Fruit fly (Drosophila melanogaster) Kc167 (cell line): Measurements from ENCODE around the gene Odj.

ENCODE experiments used
- Sin3A ChIP-seq: fragments of >200 bp; optimal IDR thresholded peaks from 2 replicates; lab custom pipeline; 2018; ENCODE audit warnings: missing external identifiers
- insv ChIP-seq: fragments of >200 bp; optimal IDR thresholded peaks from 3 replicates; lab custom pipeline; 2018; ENCODE audit warnings: missing external identifiers
- ttk ChIP-seq: sonication (Bioruptor generic); optimal IDR thresholded peaks from 2 replicates; lab custom pipeline; 2017; ENCODE audit warnings: missing external identifiers

- TF ChIP-seq insv (lab: Kevin White, UChicago) (no peak), Sin3A (lab: Kevin White, UChicago) (no peak), ttk (lab: Kevin White, UChicago) (no peak)
Observed at dm6 chr3R:17846966-17847365, 37.9 kb upstream of the Odj start.
